ENCODE assay signal across 4 worm cellular contexts in genomic region chrIII:5855637-5856179, ce11.
TF ChIP-seq lines count a peak whose summit lies in the region.

Gene cct-6 (minus strand): TSS chrIII:5855687.
Gene alh-9 (plus strand): TSS chrIII:5856018.

TF ChIP-seq in whole organism, L2 larva, 48 proteins besides CTCF, POLR2A, EP300 and RAD21 (continues in another document):
- TF ChIP-seq F13H6.1 (tag; optimal IDR thresholded peaks at IDR 0.05; lab: Kevin White, UChicago): peak; percentile 69
- TF ChIP-seq nhr-21 (tag; optimal IDR thresholded peaks at IDR 0.05; lab: Kevin White, UChicago): peak; percentile 54
- no peak for TF ChIP-seq mbf-1 (tag; optimal IDR thresholded peaks at IDR 0.05; lab: Kevin White, UChicago)
- TF ChIP-seq lin-11 (tag; optimal IDR thresholded peaks at IDR 0.05; lab: Kevin White, UChicago): peak; percentile 79
- peak; percentile 76 for TF ChIP-seq sma-9 (GFP tag; optimal IDR thresholded peaks at IDR 0.05; lab: Kevin White, UChicago)
- no peak for TF ChIP-seq sma-9 (tag; optimal IDR thresholded peaks at IDR 0.05; lab: Kevin White, UChicago)
- peak; percentile 92 for TF ChIP-seq C34F6.9 (tag; optimal IDR thresholded peaks at IDR 0.05; lab: Kevin White, UChicago)
- TF ChIP-seq gmeb-1 (tag; optimal IDR thresholded peaks at IDR 0.05; lab: Kevin White, UChicago): peak; percentile 93
- no peak for TF ChIP-seq nhr-23 (tag; optimal IDR thresholded peaks at IDR 0.05; lab: Kevin White, UChicago)
- peak; percentile 94 for TF ChIP-seq unc-55 (GFP tag; optimal IDR thresholded peaks at IDR 0.05; lab: Kevin White, UChicago)
- TF ChIP-seq lsy-2 (tag; optimal IDR thresholded peaks at IDR 0.05; lab: Kevin White, UChicago): peak; percentile 61 to 92
- peak; percentile 44 for TF ChIP-seq ama-1 (optimal IDR thresholded peaks at IDR 0.05; lab: Kevin White, UChicago)
- TF ChIP-seq egl-27 (tag; optimal IDR thresholded peaks at IDR 0.05; lab: Kevin White, UChicago): peak; percentile 39
- peak; percentile 1 for TF ChIP-seq ZK546.5 (tag; optimal IDR thresholded peaks at IDR 0.05; lab: Kevin White, UChicago)
- TF ChIP-seq lin-13 (GFP tag; optimal IDR thresholded peaks at IDR 0.05; lab: Kevin White, UChicago): peak; percentile 88
- peak; percentile 89 for TF ChIP-seq crh-2 (tag; optimal IDR thresholded peaks at IDR 0.05; lab: Kevin White, UChicago)
- TF ChIP-seq zag-1 (tag; optimal IDR thresholded peaks at IDR 0.05; lab: Kevin White, UChicago): no peak
- TF ChIP-seq ceh-82 (tag; optimal IDR thresholded peaks at IDR 0.05; lab: Kevin White, UChicago): peak; percentile 20
- no peak for TF ChIP-seq nhr-237 (tag; optimal IDR thresholded peaks at IDR 0.05; lab: Kevin White, UChicago)
- TF ChIP-seq nhr-129 (tag; optimal IDR thresholded peaks at IDR 0.05; lab: Kevin White, UChicago): peak; percentile 88
- TF ChIP-seq snpc-4 (tag; optimal IDR thresholded peaks at IDR 0.05; lab: Kevin White, UChicago): peak; percentile 37
- TF ChIP-seq nhr-6 (tag; optimal IDR thresholded peaks at IDR 0.05; lab: Kevin White, UChicago): peak; percentile 5
- TF ChIP-seq dmd-4 (tag; optimal IDR thresholded peaks at IDR 0.05; lab: Kevin White, UChicago): no peak

TF ChIP-seq in whole organism, L4 larva, 104 proteins besides CTCF, POLR2A, EP300 and RAD21 (continues in another document):
- TF ChIP-seq mdl-1 (tag; optimal IDR thresholded peaks at IDR 0.05; lab: Kevin White, UChicago) (peak in 1 of 2 experiments; percentile 26), fos-1 (tag; optimal IDR thresholded peaks at IDR 0.05; lab: Kevin White, UChicago) (no peak), dve-1 (tag; optimal IDR thresholded peaks at IDR 0.05; lab: Kevin White, UChicago; ENCODE audit: insufficient read depth) (peak; percentile 79), ceh-20 (GFP tag; IDR thresholded peaks at IDR 0.05; lab: Robert Waterston, UW) (no peak), nhr-11 (tag; optimal IDR thresholded peaks at IDR 0.05; lab: Kevin White, UChicago) (peak; percentile 48), ceh-32 (tag; optimal IDR thresholded peaks at IDR 0.05; lab: Kevin White, UChicago; ENCODE audit: poor library complexity) (no peak), nhr-28 (tag; optimal IDR thresholded peaks at IDR 0.05; lab: Kevin White, UChicago) (peak; percentile 49), hlh-30 (tag; optimal IDR thresholded peaks at IDR 0.05; lab: Kevin White, UChicago; ENCODE audit: insufficient read depth) (peak; percentile 58), daf-12 (tag; optimal IDR thresholded peaks at IDR 0.05; lab: Kevin White, UChicago) (no peak), aha-1 (tag; lab: Kevin White, UChicago) (peak; percentile 75), ztf-7 (tag; optimal IDR thresholded peaks at IDR 0.05; lab: Kevin White, UChicago) (peak; percentile 71), madf-9 (GFP tag; conservative IDR thresholded peaks at IDR 0.05; lab: Robert Waterston, UW) (no peak), rbr-2 (tag; optimal IDR thresholded peaks at IDR 0.05; lab: Kevin White, UChicago) (peak; percentile 62), ces-1 (GFP tag; optimal IDR thresholded peaks at IDR 0.05; lab: Kevin White, UChicago) (no peak), nhr-25 (tag; optimal IDR thresholded peaks at IDR 0.05; lab: Kevin White, UChicago; ENCODE audit: borderline replicate concordance, insufficient read depth) (peak; percentile 42), spr-1 (tag; optimal IDR thresholded peaks at IDR 0.05; lab: Kevin White, UChicago) (peak; percentile 9), mes-2 (tag; optimal IDR thresholded peaks at IDR 0.05; lab: Kevin White, UChicago; ENCODE audit: poor library complexity, severe bottlenecking) (peak; percentile 92), hmg-1.1 (GFP tag; IDR thresholded peaks at IDR 0.05; lab: Robert Waterston, UW) (peak; percentile 58; the same call in 1 of the 2 replicates), Y75B8A.6 (GFP tag; IDR thresholded peaks at IDR 0.05; lab: Robert Waterston, UW) (no peak), nhr-10 (tag; optimal IDR thresholded peaks at IDR 0.05; lab: Kevin White, UChicago) (no peak), lin-38 (GFP tag; IDR thresholded peaks at IDR 0.05; lab: Robert Waterston, UW) (peak; percentile 62), lin-13 (GFP tag; optimal IDR thresholded peaks at IDR 0.05; lab: Kevin White, UChicago) (peak; percentile 80), dpl-1 (GFP tag; optimal IDR thresholded peaks at IDR 0.05; lab: Kevin White, UChicago) (peak; percentile 96)

TF ChIP-seq in whole organism, late embryonic, 69 proteins besides CTCF, POLR2A, EP300 and RAD21 (continues in another document):
- TF ChIP-seq ceh-31 (tag; optimal IDR thresholded peaks at IDR 0.05; lab: Kevin White, UChicago) (peak; percentile 59), elt-4 (tag; optimal IDR thresholded peaks at IDR 0.05; lab: Kevin White, UChicago) (no peak), K02D7.2 (tag; optimal IDR thresholded peaks at IDR 0.05; lab: Kevin White, UChicago) (no peak), hlh-13 (GFP tag; optimal IDR thresholded peaks at IDR 0.05; lab: Kevin White, UChicago) (no peak), eyg-1 (tag; optimal IDR thresholded peaks at IDR 0.05; lab: Kevin White, UChicago) (no peak), tbx-2 (tag; optimal IDR thresholded peaks at IDR 0.05; lab: Kevin White, UChicago) (peak; percentile 19), dve-1 (tag; optimal IDR thresholded peaks at IDR 0.05; lab: Kevin White, UChicago) (peak; percentile 64), ceh-34 (tag; optimal IDR thresholded peaks at IDR 0.05; lab: Kevin White, UChicago) (peak; percentile 7), rnt-1 (tag; optimal IDR thresholded peaks at IDR 0.05; lab: Kevin White, UChicago) (no peak), pat-9 (tag; optimal IDR thresholded peaks at IDR 0.05; lab: Kevin White, UChicago) (no peak), unc-3 (GFP tag; conservative IDR thresholded peaks at IDR 0.05; lab: Robert Waterston, UW) (no peak), unc-3 (tag; optimal IDR thresholded peaks at IDR 0.05; lab: Kevin White, UChicago) (no peak), pax-1 (tag; optimal IDR thresholded peaks at IDR 0.05; lab: Kevin White, UChicago) (peak; percentile 82), unc-86 (tag; optimal IDR thresholded peaks at IDR 0.05; lab: Kevin White, UChicago) (peak; percentile 26), F13H6.1 (tag; optimal IDR thresholded peaks at IDR 0.05; lab: Kevin White, UChicago) (no peak), ceh-45 (GFP tag; IDR thresholded peaks at IDR 0.05; lab: Robert Waterston, UW) (no peak), tbx-7 (tag; optimal IDR thresholded peaks at IDR 0.05; lab: Kevin White, UChicago) (no peak), nfya-1 (tag; optimal IDR thresholded peaks at IDR 0.05; lab: Kevin White, UChicago) (peak; percentile 76), ets-4 (tag; optimal IDR thresholded peaks at IDR 0.05; lab: Kevin White, UChicago) (peak; percentile 60), pha-2 (tag; optimal IDR thresholded peaks at IDR 0.05; lab: Kevin White, UChicago) (peak; percentile 30), pag-3 (tag; optimal IDR thresholded peaks at IDR 0.05; lab: Kevin White, UChicago; ENCODE audit: borderline replicate concordance) (no peak), ceh-30 (tag; optimal IDR thresholded peaks at IDR 0.05; lab: Kevin White, UChicago) (no peak), pros-1 (tag; optimal IDR thresholded peaks at IDR 0.05; lab: Kevin White, UChicago) (no peak), nhr-232 (tag; optimal IDR thresholded peaks at IDR 0.05; lab: Kevin White, UChicago) (no peak), unc-55 (GFP tag; optimal IDR thresholded peaks at IDR 0.05; lab: Kevin White, UChicago) (peak; percentile 56), ztf-16 (tag; optimal IDR thresholded peaks at IDR 0.05; lab: Kevin White, UChicago) (no peak), ceh-18 (tag; optimal IDR thresholded peaks at IDR 0.05; lab: Kevin White, UChicago) (peak; percentile 39)

TF ChIP-seq in whole organism, mixed stage, embryonic, 35 proteins besides CTCF, POLR2A, EP300 and RAD21:
- no peak for TF ChIP-seq sptf-1 (tag; optimal IDR thresholded peaks at IDR 0.05; lab: Kevin White, UChicago)
- TF ChIP-seq snpc-4 (tag; optimal IDR thresholded peaks at IDR 0.05; lab: Kevin White, UChicago): no peak
- TF ChIP-seq lsy-2 (tag; optimal IDR thresholded peaks at IDR 0.05; lab: Kevin White, UChicago): peak; percentile 83
- peak; percentile 89 for TF ChIP-seq mep-1 (tag; optimal IDR thresholded peaks at IDR 0.05; lab: Kevin White, UChicago)
- no peak for TF ChIP-seq ceh-83 (GFP tag; optimal IDR thresholded peaks at IDR 0.05; lab: Kevin White, UChicago)
- TF ChIP-seq zip-8 (tag; optimal IDR thresholded peaks at IDR 0.05; lab: Kevin White, UChicago): no peak
- TF ChIP-seq ceh-39 (tag; optimal IDR thresholded peaks at IDR 0.05; lab: Kevin White, UChicago): peak; percentile 44
- no peak for TF ChIP-seq elt-3 (tag; optimal IDR thresholded peaks at IDR 0.05; lab: Kevin White, UChicago)
- peak; percentile 49 for TF ChIP-seq hlh-1 (tag; optimal IDR thresholded peaks at IDR 0.05; lab: Kevin White, UChicago)
- TF ChIP-seq pha-4 (tag; optimal IDR thresholded peaks at IDR 0.05; lab: Kevin White, UChicago): peak; percentile 87
- TF ChIP-seq lin-13 (tag; optimal IDR thresholded peaks at IDR 0.05; lab: Kevin White, UChicago): peak; percentile 60
- peak; percentile 80 for TF ChIP-seq unc-120 (tag; optimal IDR thresholded peaks at IDR 0.05; lab: Kevin White, UChicago; ENCODE audit: poor library complexity, severe bottlenecking)
- peak; percentile 75 for TF ChIP-seq nhr-237 (tag; optimal IDR thresholded peaks at IDR 0.05; lab: Kevin White, UChicago)
- peak; percentile 84 for TF ChIP-seq ces-1 (GFP tag; optimal IDR thresholded peaks at IDR 0.05; lab: Kevin White, UChicago)
